Worm (Caenorhabditis elegans): ENCODE data around the gene best-5.

best-5 gene

ce11 chrIII:9697323-9697722 is 7.3 kb upstream of the best-5 start (continued):
- no peak for TF ChIP-seq F49E8.2 (tag; optimal IDR thresholded peaks at IDR 0.05; ENCODE audit: borderline replicate concordance)
- no peak for TF ChIP-seq zfp-3 (GFP tag; conservative IDR thresholded peaks at IDR 0.05)
- peak; percentile 43 for TF ChIP-seq nhr-6 (tag; optimal IDR thresholded peaks at IDR 0.05)
- no peak for TF ChIP-seq ztf-11 (tag; optimal IDR thresholded peaks at IDR 0.05)
- no peak for TF ChIP-seq dmd-9 (GFP tag; IDR thresholded peaks at IDR 0.05)
- no peak for TF ChIP-seq snpc-4 (tag; optimal IDR thresholded peaks at IDR 0.05)
- peak; percentile 78 for TF ChIP-seq hlh-11 (tag; optimal IDR thresholded peaks at IDR 0.05)
- no peak for TF ChIP-seq nhr-102 (tag; optimal IDR thresholded peaks at IDR 0.05)
- TF ChIP-seq ceh-20 (GFP tag; IDR thresholded peaks at IDR 0.05), result peak; percentile 63
- TF ChIP-seq fkh-10 (GFP tag; optimal IDR thresholded peaks at IDR 0.05), result peak; percentile 58
- TF ChIP-seq set-16 (GFP tag; IDR thresholded peaks at IDR 0.05), result 0 out of 2 replicates have a peak, but pooled peaks have one; percentile 18
- peak; percentile 73 for TF ChIP-seq mes-2 (tag; optimal IDR thresholded peaks at IDR 0.05; ENCODE audit: poor library complexity, severe bottlenecking)
- no peak for TF ChIP-seq lin-1 (GFP tag; IDR thresholded peaks at IDR 0.05)
- no peak for TF ChIP-seq daf-19 (GFP tag; conservative IDR thresholded peaks at IDR 0.05)

ce11 chrIII:9696417-9696816 is 6.4 kb upstream of the best-5 start, which contains the start of gene bud-31:
bud-31 (minus strand) TSS chrIII:9696517.
- no peak for TF ChIP-seq nhr-6 (tag; optimal IDR thresholded peaks at IDR 0.05)
- no peak for TF ChIP-seq T26A8.4 (GFP tag; IDR thresholded peaks at IDR 0.05)
- TF ChIP-seq ctbp-1 (GFP tag; IDR thresholded peaks at IDR 0.05), result no peak
- no peak for TF ChIP-seq ceh-44 (GFP tag; IDR thresholded peaks at IDR 0.05)
- TF ChIP-seq lin-15B (tag; optimal IDR thresholded peaks at IDR 0.05), result no peak
- no peak for TF ChIP-seq daf-12 (tag; optimal IDR thresholded peaks at IDR 0.05)

ce11 chrIII:9695379-9695778 is 5.3 kb upstream of the best-5 start:
- TF ChIP-seq mes-2 (tag; optimal IDR thresholded peaks at IDR 0.05; ENCODE audit: poor library complexity, severe bottlenecking) (peak; percentile 47), nhr-6 (tag; optimal IDR thresholded peaks at IDR 0.05) (peak; percentile 39), nhr-11 (tag; optimal IDR thresholded peaks at IDR 0.05) (no peak), hlh-30 (tag; optimal IDR thresholded peaks at IDR 0.05; ENCODE audit: insufficient read depth) (peak; percentile 13), lsy-2 (tag; optimal IDR thresholded peaks at IDR 0.05) (peak in 1 of 2 experiments; percentile 33), daf-16 (GFP tag; optimal IDR thresholded peaks at IDR 0.05) (no peak), daf-16 (tag; optimal IDR thresholded peaks at IDR 0.05) (peak; percentile 16), saeg-2 (GFP tag; IDR thresholded peaks at IDR 0.05) (no peak), dpl-1 (GFP tag; optimal IDR thresholded peaks at IDR 0.05) (peak; percentile 32)

ce11 chrIII:9694474-9694873 is 4.4 kb upstream of the best-5 start, which contains the start of gene set-3:
set-3 (minus strand) TSS chrIII:9694574.
- TF ChIP-seq aha-1 (tag) (peak; percentile 9), php-3 (GFP tag; IDR thresholded peaks at IDR 0.05) (no peak)

ce11 chrIII:9689377-9689776 is 676 bp downstream of the best-5 start:
- no peak for TF ChIP-seq daf-16 (GFP tag; optimal IDR thresholded peaks at IDR 0.05)
- peak; percentile 96 for TF ChIP-seq daf-16 (tag; optimal IDR thresholded peaks at IDR 0.05)
- TF ChIP-seq nhr-41 (GFP tag; IDR thresholded peaks at IDR 0.05), result no peak
- no peak for TF ChIP-seq ceh-82 (tag; optimal IDR thresholded peaks at IDR 0.05)
- TF ChIP-seq hlh-11 (tag; optimal IDR thresholded peaks at IDR 0.05), result peak; percentile 6
- TF ChIP-seq jun-1 (tag; optimal IDR thresholded peaks at IDR 0.05), result no peak
- peak; percentile 44 for TF ChIP-seq pqm-1 (tag; optimal IDR thresholded peaks at IDR 0.05)
- peak; percentile 86 for TF ChIP-seq dve-1 (tag; optimal IDR thresholded peaks at IDR 0.05; ENCODE audit: insufficient read depth)
- no peak for TF ChIP-seq F49E8.2 (tag; optimal IDR thresholded peaks at IDR 0.05; ENCODE audit: borderline replicate concordance)
